Fruit fly (Drosophila melanogaster) whole organism, embryonic: ENCODE data around the gene srl.

Experiments used
- Asciz ChIP-seq: fragments of 200-800 bp; sonication (Bioruptor generic); optimal IDR thresholded peaks from 2 replicates; lab custom pipeline; 2017; ENCODE audit warnings: missing biosample characterization, mild to moderate bottlenecking, missing genetic modification characterization, missing genetic modification reagents
- Atf-2 ChIP-seq: fragments of 200-800 bp; sonication (Bioruptor generic); optimal IDR thresholded peaks from 2 replicates; lab custom pipeline; 2016; ENCODE audit warnings: missing biosample characterization, missing genetic modification characterization
- BtbVII ChIP-seq: fragments of 200-800 bp; sonication (Bioruptor generic); optimal IDR thresholded peaks from 3 replicates; lab custom pipeline; 2017; ENCODE audit warnings: missing biosample characterization, mild to moderate bottlenecking, missing genetic modification characterization
- CG13287 ChIP-seq: fragments of 200-800 bp; sonication (Bioruptor generic); IDR thresholded peaks from 2 replicates; pipeline ENCODE4 v1.3.6; 2022; ENCODE audit warnings: missing biosample characterization, missing genetic modification characterization; ENCODE audit not compliant: partially characterized antibody
- CG14710 ChIP-seq: fragments of 200-800 bp; sonication (Bioruptor generic); optimal IDR thresholded peaks from 3 replicates; lab custom pipeline; 2019; ENCODE audit warnings: missing biosample characterization, mild to moderate bottlenecking, missing genetic modification characterization, moderate library complexity
- CG14860 ChIP-seq: fragments of 200-800 bp; sonication (Bioruptor generic); IDR thresholded peaks from 3 replicates; pipeline ENCODE4 v1.3.6; 2022; ENCODE audit warnings: missing biosample characterization, missing genetic modification characterization; ENCODE audit not compliant: partially characterized antibody
- CG14965 ChIP-seq: fragments of 200-800 bp; sonication (Bioruptor generic); optimal IDR thresholded peaks from 2 replicates; lab custom pipeline; 2016; ENCODE audit warnings: missing biosample characterization, missing genetic modification characterization, borderline replicate concordance
- CG15696 ChIP-seq: fragments of 200-800 bp; sonication (Bioruptor generic); optimal IDR thresholded peaks from 2 replicates; lab custom pipeline; 2019; ENCODE audit warnings: missing biosample characterization, mild to moderate bottlenecking, missing genetic modification characterization, moderate library complexity
- CG17359 ChIP-seq: fragments of 200-800 bp; sonication (Bioruptor generic); optimal IDR thresholded peaks from 3 replicates; lab custom pipeline; 2018; ENCODE audit warnings: missing biosample characterization, mild to moderate bottlenecking, missing genetic modification characterization, moderate library complexity
- CG31388 ChIP-seq: fragments of 200-800 bp; sonication (Bioruptor generic); optimal IDR thresholded peaks from 2 replicates; lab custom pipeline; 2016; ENCODE audit warnings: missing biosample characterization, missing genetic modification characterization
- CG3995 ChIP-seq: fragments of 200-800 bp; sonication (Bioruptor generic); optimal IDR thresholded peaks from 3 replicates; lab custom pipeline; 2016; ENCODE audit warnings: missing biosample characterization, missing genetic modification characterization
- CG4282 ChIP-seq: fragments of 200-800 bp; sonication (Bioruptor generic); optimal IDR thresholded peaks from 2 replicates; lab custom pipeline; 2016; ENCODE audit warnings: missing biosample characterization, missing genetic modification characterization
- CG43689 ChIP-seq: fragments of 200-800 bp; sonication (Bioruptor generic); IDR thresholded peaks from 2 replicates; pipeline ENCODE4 v1.3.6; 2022; ENCODE audit warnings: missing biosample characterization, missing genetic modification characterization
- CG5245 ChIP-seq: fragments of 200-800 bp; sonication (Bioruptor generic); optimal IDR thresholded peaks from 3 replicates; lab custom pipeline; 2016; ENCODE audit warnings: missing biosample characterization, missing genetic modification characterization
- CG6689 ChIP-seq: fragments of 200-800 bp; sonication (Bioruptor generic); IDR thresholded peaks from 2 replicates; pipeline ENCODE4 v1.3.6; 2022; ENCODE audit warnings: missing biosample characterization, missing genetic modification characterization
- CkIIα-i1 ChIP-seq: fragments of 200-800 bp; sonication (Bioruptor generic); IDR thresholded peaks from 2 replicates; pipeline ENCODE4 v1.3.6; 2022; ENCODE audit warnings: missing biosample characterization, missing genetic modification characterization
- D19A ChIP-seq: fragments of 200-800 bp; optimal IDR thresholded peaks from 3 replicates; lab custom pipeline; 2019; ENCODE audit warnings: missing biosample characterization, mild to moderate bottlenecking, missing genetic modification characterization, moderate library complexity
- Dad ChIP-seq: fragments of 200-800 bp; sonication (Bioruptor generic); optimal IDR thresholded peaks from 3 replicates; lab custom pipeline; 2016; ENCODE audit warnings: missing biosample characterization, missing genetic modification characterization
- Fer1 ChIP-seq: fragments of 200-800 bp; sonication (Bioruptor generic); optimal IDR thresholded peaks from 2 replicates; lab custom pipeline; 2017; ENCODE audit warnings: missing biosample characterization, mild to moderate bottlenecking, missing genetic modification characterization
- HmgD ChIP-seq: fragments of 200-800 bp; sonication (Bioruptor generic); optimal IDR thresholded peaks from 3 replicates; lab custom pipeline; 2016; ENCODE audit warnings: missing biosample characterization, missing genetic modification characterization
- HmgZ ChIP-seq: fragments of 200-800 bp; sonication (Bioruptor generic); optimal IDR thresholded peaks from 2 replicates; lab custom pipeline; 2018; ENCODE audit warnings: missing biosample characterization, mild to moderate bottlenecking, missing genetic modification characterization
- Lhr ChIP-seq: fragments of 200-800 bp; sonication (Bioruptor generic); optimal IDR thresholded peaks from 3 replicates; lab custom pipeline; 2017; ENCODE audit warnings: mild to moderate bottlenecking, missing biosample characterization, missing genetic modification reagents, missing genetic modification characterization
- Lim3 ChIP-seq: fragments of 200-800 bp; sonication (Bioruptor generic); IDR thresholded peaks from 2 replicates; pipeline ENCODE4 v1.3.6; 2022; ENCODE audit warnings: missing biosample characterization, missing genetic modification characterization
- Lpt ChIP-seq: fragments of >200 bp; optimal IDR thresholded peaks from 2 replicates; lab custom pipeline; 2018; ENCODE audit warnings: missing biosample characterization, missing genetic modification characterization
- MBD-R2 ChIP-seq: fragments of 200-800 bp; sonication (Bioruptor generic); IDR thresholded peaks from 2 replicates; pipeline ENCODE4 v1.3.6; 2022; ENCODE audit warnings: missing biosample characterization, missing genetic modification characterization
- Mad ChIP-seq: fragments of 200-800 bp; sonication (Bioruptor generic); optimal IDR thresholded peaks from 2 replicates; lab custom pipeline; 2016; ENCODE audit warnings: missing biosample characterization, missing genetic modification characterization
- Mes4 ChIP-seq: fragments of 200-800 bp; sonication (Bioruptor generic); optimal IDR thresholded peaks from 2 replicates; lab custom pipeline; 2016; ENCODE audit warnings: missing biosample characterization, missing genetic modification characterization
- NK7.1 ChIP-seq: fragments of 200-800 bp; sonication (Bioruptor generic); optimal IDR thresholded peaks from 3 replicates; lab custom pipeline; 2016; ENCODE audit warnings: missing biosample characterization, missing genetic modification characterization
- Nf-YB ChIP-seq: fragments of 200-800 bp; sonication (Bioruptor generic); optimal IDR thresholded peaks from 3 replicates; lab custom pipeline; 2019; ENCODE audit warnings: missing biosample characterization, mild to moderate bottlenecking, missing genetic modification characterization, moderate library complexity
- Nf-YC ChIP-seq: fragments of 200-800 bp; optimal IDR thresholded peaks from 3 replicates; lab custom pipeline; 2019; ENCODE audit warnings: missing biosample characterization, mild to moderate bottlenecking, missing genetic modification characterization, moderate library complexity
- ase ChIP-seq: fragments of 200-800 bp; sonication (Bioruptor generic); IDR thresholded peaks from 3 replicates; pipeline ENCODE4 v1.3.6; 2022; ENCODE audit warnings: missing biosample characterization, missing genetic modification characterization
- bcd ChIP-seq: fragments of 200-800 bp; sonication (Bioruptor generic); optimal IDR thresholded peaks from 2 replicates; lab custom pipeline; 2017; ENCODE audit warnings: missing biosample characterization, mild to moderate bottlenecking, missing genetic modification characterization
- bigmax ChIP-seq: fragments of 200-800 bp; sonication (Bioruptor generic); optimal IDR thresholded peaks from 2 replicates; lab custom pipeline; 2018; ENCODE audit warnings: missing biosample characterization, mild to moderate bottlenecking, missing genetic modification characterization
- crol ChIP-seq: fragments of 200-800 bp; sonication (Bioruptor generic); IDR thresholded peaks from 2 replicates; pipeline ENCODE4 v1.3.6; 2022; ENCODE audit warnings: missing biosample characterization, missing genetic modification characterization
- gro ChIP-seq: fragments of 200-800 bp; sonication (Bioruptor generic); optimal IDR thresholded peaks from 2 replicates; lab custom pipeline; 2016; ENCODE audit warnings: missing biosample characterization, missing genetic modification characterization
- gsb-n ChIP-seq: fragments of 200-800 bp; sonication (Bioruptor generic); optimal IDR thresholded peaks from 3 replicates; lab custom pipeline; 2018; ENCODE audit warnings: missing biosample characterization, mild to moderate bottlenecking, missing genetic modification characterization
- hbn ChIP-seq: fragments of 200-800 bp; sonication (Bioruptor generic); IDR thresholded peaks from 2 replicates; pipeline ENCODE4 v1.3.6; 2022; ENCODE audit warnings: missing biosample characterization, missing genetic modification characterization; ENCODE audit not compliant: partially characterized antibody
- hth ChIP-seq: fragments of >200 bp; optimal IDR thresholded peaks from 2 replicates; lab custom pipeline; 2017; ENCODE audit warnings: inconsistent platforms
- insv ChIP-seq, 2 experiments: fragments of 200-800 bp; sonication (Bioruptor generic); optimal IDR thresholded peaks; 3 replicates each; lab custom pipeline; 2016 to 2018; ENCODE audit warnings: missing biosample characterization in 2 of 2, missing genetic modification characterization in 2 of 2
- lola ChIP-seq, 3 experiments: fragments of >200 bp in 2 of 3; fragments of 200-800 bp in 1 of 3; sonication (Bioruptor generic) in 1 of 3; optimal IDR thresholded peaks; 2 replicates each; lab custom pipeline; 2017 to 2019; ENCODE audit warnings: missing biosample characterization in 3 of 3, missing genetic modification characterization in 3 of 3, mild to moderate bottlenecking in 1 of 3, moderate library complexity in 1 of 3
- luna ChIP-seq: fragments of 200-800 bp; sonication (Bioruptor generic); optimal IDR thresholded peaks from 2 replicates; lab custom pipeline; 2016; ENCODE audit warnings: missing biosample characterization, missing genetic modification characterization
- mirr ChIP-seq: fragments of 200-800 bp; sonication (Bioruptor generic); optimal IDR thresholded peaks from 3 replicates; lab custom pipeline; 2018; ENCODE audit warnings: missing biosample characterization, mild to moderate bottlenecking, missing genetic modification characterization
- pan ChIP-seq, 4 experiments: fragments of >200 bp in 3 of 4; fragments of 200-800 bp in 1 of 4; sonication (Bioruptor generic) in 1 of 4; optimal IDR thresholded peaks in 3 of 4; IDR thresholded peaks in 1 of 4; 2 replicates each; pipeline versions ENCODE4 v1.3.6 to Lab custom; 2017 to 2022; ENCODE audit warnings: missing biosample characterization in 2 of 4, missing genetic modification characterization in 2 of 4, mixed read lengths in 1 of 4
- pros ChIP-seq: fragments of 200-800 bp; sonication (Bioruptor generic); optimal IDR thresholded peaks from 3 replicates; lab custom pipeline; 2019; ENCODE audit warnings: missing biosample characterization, mild to moderate bottlenecking, missing genetic modification characterization, moderate library complexity
- slbo ChIP-seq: fragments of 200-800 bp; sonication (Bioruptor generic); IDR thresholded peaks from 2 replicates; pipeline ENCODE4 v1.3.6; 2022; ENCODE audit warnings: missing biosample characterization, missing genetic modification characterization
- stc ChIP-seq: fragments of 200-800 bp; sonication (Bioruptor generic); IDR thresholded peaks from 2 replicates; pipeline ENCODE4 v1.3.6; 2022; ENCODE audit warnings: missing biosample characterization, missing genetic modification characterization
- trh ChIP-seq: fragments of 200-800 bp; sonication (Bioruptor generic); optimal IDR thresholded peaks from 2 replicates; lab custom pipeline; 2016; ENCODE audit warnings: missing biosample characterization, missing genetic modification characterization
- unc-4 ChIP-seq: fragments of 200-800 bp; sonication (Bioruptor generic); IDR thresholded peaks from 2 replicates; pipeline ENCODE4 v1.3.6; 2022; ENCODE audit warnings: missing biosample characterization, missing genetic modification characterization; ENCODE audit not compliant: partially characterized antibody
- vfl ChIP-seq: fragments of 200-800 bp; sonication (Bioruptor generic); optimal IDR thresholded peaks from 2 replicates; lab custom pipeline; 2016; ENCODE audit warnings: missing biosample characterization, missing genetic modification characterization

Gene srl

DNA sequence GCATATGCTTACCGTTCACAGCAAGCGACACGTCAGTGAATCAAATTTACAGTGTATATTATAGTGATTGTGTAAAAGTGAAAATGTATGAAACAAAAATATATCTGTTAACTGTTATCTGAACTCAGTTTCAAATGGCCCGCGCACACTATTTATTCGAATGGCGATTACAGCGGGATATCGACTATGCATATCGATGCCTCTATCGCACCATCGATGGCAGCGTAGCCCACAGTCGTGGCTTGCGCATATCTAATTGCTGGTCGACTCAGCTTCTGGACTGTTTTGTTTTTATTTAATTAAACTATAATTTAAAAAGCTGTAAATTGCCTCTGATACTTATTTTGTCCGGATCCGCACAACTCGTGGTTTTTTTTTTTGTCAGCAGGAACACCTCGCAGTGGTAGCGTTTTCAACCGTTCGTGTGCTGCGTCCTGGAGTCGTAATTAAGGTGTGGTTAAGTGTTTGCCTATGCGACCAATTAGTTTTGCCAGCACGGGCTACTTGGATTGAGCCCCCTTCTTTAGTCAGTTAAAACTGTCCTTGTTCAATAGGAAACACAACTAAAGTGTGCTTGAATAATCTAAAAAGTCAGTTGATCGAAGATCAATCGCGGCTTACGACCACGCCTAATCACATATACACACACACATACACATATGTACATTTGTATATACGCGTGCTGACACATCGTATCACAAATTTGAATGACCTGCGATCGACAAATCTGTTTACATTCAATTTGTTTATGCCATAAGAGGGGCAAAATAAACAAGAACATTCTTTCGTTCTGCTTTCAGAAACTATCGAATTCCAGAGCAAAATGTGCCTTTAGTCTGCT, 47.8 kb downstream of the srl start, which contains the start of gene Cont (continued):
- TF ChIP-seq Fer1 (GFP tag; lab: Kevin White, UChicago) (peak; percentile 1), MBD-R2 (GFP tag; lab: Robert Waterston, UW) (peak; percentile 53; the same call in 1 of the 2 replicates), CG14710 (peak; percentile 46), BtbVII (GFP tag; lab: Kevin White, UChicago) (no peak), CG17359 (tag; lab: Kevin White, UChicago) (no peak), hbn (GFP tag; lab: Robert Waterston, UW) (peak; percentile 94), D19A (no peak), Lpt (GFP tag; lab: Kevin White, UChicago) (no peak), luna (GFP tag; lab: Kevin White, UChicago) (no peak), slbo (GFP tag; lab: Robert Waterston, UW) (no peak), CG13287 (GFP tag; lab: Robert Waterston, UW) (peak; percentile 94), CG4282 (GFP tag; lab: Kevin White, UChicago) (no peak), Lim3 (GFP tag; lab: Robert Waterston, UW) (no peak), hth (lab: Kevin White, UChicago) (no peak), Mad (GFP tag; lab: Kevin White, UChicago) (peak; percentile 6), Asciz (no peak), bigmax (no peak), Atf-2 (no peak), lola (GFP tag; optimal IDR thresholded peaks at IDR 0.05; lab: Kevin White, UChicago) (no peak), insv (GFP tag; optimal IDR thresholded peaks at IDR 0.05; lab: Kevin White, UChicago) (no peak), CG14965 (GFP tag; lab: Kevin White, UChicago) (no peak), CG5245 (GFP tag; lab: Kevin White, UChicago) (no peak), CG43689 (GFP tag; lab: Robert Waterston, UW) (no peak), unc-4 (GFP tag; lab: Robert Waterston, UW) (peak; percentile 94), Dad (GFP tag; lab: Kevin White, UChicago) (no peak), vfl (GFP tag; lab: Kevin White, UChicago) (no peak), Nf-YB (GFP tag; lab: Kevin White, UChicago) (no peak), crol (no peak), bcd (GFP tag; lab: Kevin White, UChicago) (no peak), gro (GFP tag; lab: Kevin White, UChicago) (peak; percentile 62), Nf-YC (tag; lab: Kevin White, UChicago) (peak; percentile 0), HmgD (GFP tag; lab: Kevin White, UChicago) (no peak), CG6689 (no peak), CkIIα-i1 (GFP tag; lab: Robert Waterston, UW) (no peak), CG14860 (peak; percentile 93), CG15696 (tag; lab: Kevin White, UChicago) (no peak), CG3995 (no peak), NK7.1 (GFP tag; lab: Kevin White, UChicago) (no peak), HmgZ (tag; lab: Kevin White, UChicago) (peak; percentile 58), CG31388 (GFP tag; lab: Kevin White, UChicago) (no peak), mirr (GFP tag; lab: Kevin White, UChicago) (no peak), trh (no peak), gsb-n (peak; percentile 29), Lhr (GFP tag; lab: Kevin White, UChicago) (peak; percentile 39), pros (no peak), Mes4 (GFP tag; lab: Kevin White, UChicago) (no peak), pan (optimal IDR thresholded peaks at IDR 0.05; lab: Kevin White, UChicago) (no peak), pan (GFP tag; optimal IDR thresholded peaks at IDR 0.05 in 1 of 2, IDR thresholded peaks at IDR 0.05 in 1 of 2) (peak in 1 of 2 experiments; percentile 7), stc (GFP tag; lab: Robert Waterston, UW) (no peak), ase (GFP tag; lab: Robert Waterston, UW) (no peak)
